Worm (Caenorhabditis elegans) whole organism, L4/young adult: ENCODE measurements around the gene F55H2.5.

Experiments
- W03F9.2 ChIP-seq: fragments of 150-350 bp; optimal IDR thresholded peaks from 2 replicates; lab custom pipeline; 2014; ENCODE audit warnings: missing biosample characterization, missing genetic modification characterization
- him-1 ChIP-seq: sonication (generic microtip); optimal IDR thresholded peaks from 2 replicates; lab custom pipeline; 2016; ENCODE audit warnings: missing genotype, missing genetic modification reagents, missing genetic modification characterization, missing compliant biosample characterization

DNA sequence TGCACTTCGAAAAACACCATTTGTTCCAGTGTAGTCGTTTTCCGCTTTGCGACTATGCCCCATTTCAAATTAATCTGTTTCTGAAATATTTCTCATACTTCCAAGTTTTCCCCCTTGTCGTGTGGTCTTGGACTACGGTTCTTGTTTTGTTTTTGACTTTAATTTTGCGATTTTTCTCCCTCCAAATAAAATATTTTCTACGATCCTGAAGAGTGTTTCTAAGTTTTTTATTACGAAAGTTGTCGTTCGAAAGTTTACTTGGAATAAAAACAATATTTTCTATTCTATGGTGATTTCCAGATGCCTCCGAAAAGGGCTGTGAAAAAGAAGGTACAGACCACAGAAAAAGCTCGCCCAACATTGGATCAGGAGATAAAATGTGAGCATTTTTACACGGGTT is 43.4 kb upstream of the F55H2.5 start, which contains the start of gene tag-342:
- TF ChIP-seq him-1 (no peak), W03F9.2 (tag; lab: Kevin White, UChicago) (no peak)
